Fruit fly (Drosophila melanogaster) whole organism, embryonic: ENCODE results near the gene CG4293.
A peak's percentile ranks its signal among the peaks of the same experiment; 100 is the strongest.

Experiments
- Bdp1 ChIP-seq: fragments of 200-800 bp; sonication (Bioruptor generic); optimal IDR thresholded peaks from 3 replicates; lab custom pipeline; 2016; ENCODE audit warnings: missing biosample characterization, missing genetic modification characterization
- CG1024 ChIP-seq: fragments of 200-800 bp; sonication (Bioruptor generic); IDR thresholded peaks from 2 replicates; pipeline ENCODE4 v1.3.6; 2022; ENCODE audit warnings: missing biosample characterization, missing genetic modification characterization
- CG13287 ChIP-seq: fragments of 200-800 bp; sonication (Bioruptor generic); IDR thresholded peaks from 2 replicates; pipeline ENCODE4 v1.3.6; 2022; ENCODE audit warnings: missing biosample characterization, missing genetic modification characterization; ENCODE audit not compliant: partially characterized antibody
- CG18764 ChIP-seq: fragments of 200-800 bp; sonication (Bioruptor generic); optimal IDR thresholded peaks from 3 replicates; lab custom pipeline; 2016; ENCODE audit warnings: missing biosample characterization, missing genetic modification characterization
- CG2116 ChIP-seq: fragments of 200-800 bp; sonication (Bioruptor generic); optimal IDR thresholded peaks from 3 replicates; lab custom pipeline; 2018; ENCODE audit warnings: missing biosample characterization, mild to moderate bottlenecking, missing genetic modification characterization
- CG2120 ChIP-seq: fragments of 200-800 bp; sonication (Bioruptor generic); optimal IDR thresholded peaks from 3 replicates; lab custom pipeline; 2016; ENCODE audit warnings: missing biosample characterization, missing genetic modification characterization
- CG31365 ChIP-seq: fragments of 200-800 bp; sonication (Bioruptor generic); optimal IDR thresholded peaks from 2 replicates; lab custom pipeline; 2018; ENCODE audit warnings: missing biosample characterization, mild to moderate bottlenecking, missing genetic modification characterization
- CG34422 ChIP-seq: fragments of 200-800 bp; sonication (Bioruptor generic); IDR thresholded peaks from 3 replicates; pipeline ENCODE4 v1.3.6; 2022; ENCODE audit warnings: missing biosample characterization, missing genetic modification characterization
- CG4404 ChIP-seq: fragments of 200-800 bp; sonication (Bioruptor generic); IDR thresholded peaks from 2 replicates; pipeline ENCODE4 v1.3.6; 2022; ENCODE audit warnings: missing biosample characterization, missing genetic modification characterization
- CG4424 ChIP-seq: fragments of 200-800 bp; sonication (Bioruptor generic); optimal IDR thresholded peaks from 3 replicates; lab custom pipeline; 2016; ENCODE audit warnings: missing biosample characterization, missing genetic modification characterization
- CG5953 ChIP-seq: fragments of 200-800 bp; sonication (Bioruptor generic); IDR thresholded peaks from 2 replicates; pipeline ENCODE4 v1.3.6; 2022; ENCODE audit warnings: missing biosample characterization, missing genetic modification characterization
- CG6765 ChIP-seq: fragments of 200-800 bp; sonication (Bioruptor generic); optimal IDR thresholded peaks from 3 replicates; lab custom pipeline; 2017; ENCODE audit warnings: missing biosample characterization, mild to moderate bottlenecking, missing genetic modification characterization
- CG6791 ChIP-seq: fragments of 200-800 bp; sonication (Bioruptor generic); IDR thresholded peaks from 3 replicates; pipeline ENCODE4 v1.3.6; 2022; ENCODE audit warnings: missing biosample characterization, missing genetic modification characterization; ENCODE audit not compliant: partially characterized antibody
- CG7271 ChIP-seq: fragments of 200-800 bp; sonication (Bioruptor generic); optimal IDR thresholded peaks from 2 replicates; lab custom pipeline; 2018; ENCODE audit warnings: missing biosample characterization, mild to moderate bottlenecking, missing genetic modification characterization, moderate library complexity
- CG8089 ChIP-seq: fragments of 200-800 bp; sonication (Bioruptor generic); optimal IDR thresholded peaks from 3 replicates; lab custom pipeline; 2016; ENCODE audit warnings: missing biosample characterization, missing genetic modification characterization
- CG8359 ChIP-seq: fragments of 200-800 bp; sonication (Bioruptor generic); optimal IDR thresholded peaks from 2 replicates; lab custom pipeline; 2017; ENCODE audit warnings: missing biosample characterization, mild to moderate bottlenecking, missing genetic modification characterization, borderline replicate concordance
- CG9437 ChIP-seq: fragments of 200-800 bp; sonication (Bioruptor generic); optimal IDR thresholded peaks from 2 replicates; lab custom pipeline; 2018; ENCODE audit warnings: missing biosample characterization, mild to moderate bottlenecking, missing genetic modification characterization
- Chrac-16 ChIP-seq: fragments of 200-800 bp; sonication (Bioruptor generic); optimal IDR thresholded peaks from 3 replicates; lab custom pipeline; 2016; ENCODE audit warnings: missing biosample characterization, missing genetic modification characterization
- CkIIα-i1 ChIP-seq: fragments of 200-800 bp; sonication (Bioruptor generic); IDR thresholded peaks from 2 replicates; pipeline ENCODE4 v1.3.6; 2022; ENCODE audit warnings: missing biosample characterization, missing genetic modification characterization
- Dip2 ChIP-seq: fragments of 200-800 bp; sonication (Bioruptor generic); IDR thresholded peaks from 2 replicates; pipeline ENCODE4 v1.3.6; 2022; ENCODE audit warnings: missing biosample characterization, missing genetic modification characterization
- Ets65A ChIP-seq: fragments of 200-800 bp; sonication (Bioruptor generic); peaks from one replicate; lab custom pipeline; 2016; ENCODE audit warnings: missing biosample characterization, missing genetic modification characterization
- Ets97D ChIP-seq: fragments of 200-800 bp; sonication (Bioruptor generic); optimal IDR thresholded peaks from 3 replicates; lab custom pipeline; 2016; ENCODE audit warnings: missing biosample characterization, missing genetic modification characterization
- Fer3 ChIP-seq: fragments of 200-800 bp; sonication (Bioruptor generic); optimal IDR thresholded peaks from 2 replicates; lab custom pipeline; 2018; ENCODE audit warnings: missing biosample characterization, mild to moderate bottlenecking, missing genetic modification characterization, moderate library complexity
- Gug ChIP-seq: fragments of 200-800 bp; sonication (Bioruptor generic); IDR thresholded peaks from 4 replicates; pipeline ENCODE4 v1.3.6; 2022; ENCODE audit warnings: missing biosample characterization, missing genetic modification characterization
- Hey ChIP-seq: fragments of 200-800 bp; sonication (Bioruptor generic); optimal IDR thresholded peaks from 3 replicates; lab custom pipeline; 2018; ENCODE audit warnings: missing biosample characterization, mild to moderate bottlenecking, missing genetic modification characterization
- HmgZ ChIP-seq: fragments of 200-800 bp; sonication (Bioruptor generic); optimal IDR thresholded peaks from 2 replicates; lab custom pipeline; 2018; ENCODE audit warnings: missing biosample characterization, mild to moderate bottlenecking, missing genetic modification characterization
- Myb ChIP-seq: fragments of 200-800 bp; sonication (Bioruptor generic); optimal IDR thresholded peaks from 2 replicates; lab custom pipeline; 2016; ENCODE audit warnings: missing biosample characterization, missing genetic modification characterization
- NC2β ChIP-seq: fragments of 200-800 bp; sonication (Bioruptor generic); optimal IDR thresholded peaks from 2 replicates; lab custom pipeline; 2016; ENCODE audit warnings: missing biosample characterization, missing genetic modification characterization
- Opbp ChIP-seq: fragments of 200-800 bp; sonication (Bioruptor generic); IDR thresholded peaks from 3 replicates; pipeline ENCODE4 v1.3.6; 2022; ENCODE audit warnings: missing biosample characterization, missing genetic modification characterization; ENCODE audit not compliant: partially characterized antibody
- Scr ChIP-seq: fragments of 200-800 bp; sonication (Bioruptor generic); IDR thresholded peaks from 2 replicates; pipeline ENCODE4 v1.3.6; 2022; ENCODE audit warnings: missing biosample characterization, missing genetic modification characterization; ENCODE audit not compliant: partially characterized antibody
- Sin3A ChIP-seq: fragments of >200 bp; optimal IDR thresholded peaks from 2 replicates; lab custom pipeline; 2018
- Sox102F ChIP-seq: fragments of 200-800 bp; sonication (Bioruptor generic); optimal IDR thresholded peaks from 2 replicates; lab custom pipeline; 2018; ENCODE audit warnings: missing biosample characterization, mild to moderate bottlenecking, missing genetic modification characterization, moderate library complexity
- Sry-β ChIP-seq: fragments of 200-800 bp; sonication (Bioruptor generic); optimal IDR thresholded peaks from 2 replicates; lab custom pipeline; 2018; ENCODE audit warnings: missing biosample characterization, mild to moderate bottlenecking, missing genetic modification characterization, moderate library complexity
- Xbp1 ChIP-seq: fragments of 200-800 bp; sonication (Bioruptor generic); optimal IDR thresholded peaks from 3 replicates; lab custom pipeline; 2016; ENCODE audit warnings: missing biosample characterization, mild to moderate bottlenecking, missing genetic modification characterization
- az2 ChIP-seq: fragments of 200-800 bp; sonication (Bioruptor generic); optimal IDR thresholded peaks from 3 replicates; lab custom pipeline; 2016; ENCODE audit warnings: missing biosample characterization, missing genetic modification characterization
- cato ChIP-seq: fragments of 200-800 bp; sonication (Bioruptor generic); optimal IDR thresholded peaks from 2 replicates; lab custom pipeline; 2016; ENCODE audit warnings: missing biosample characterization, missing genetic modification characterization, borderline replicate concordance
- dm ChIP-seq: fragments of 200-800 bp; sonication (Bioruptor generic); optimal IDR thresholded peaks from 3 replicates; lab custom pipeline; 2016; ENCODE audit warnings: missing biosample characterization, missing genetic modification characterization
- dpn ChIP-seq, 2 experiments: fragments of 200-800 bp; sonication (Bioruptor generic); optimal IDR thresholded peaks; 3 replicates each; lab custom pipeline; 2016; ENCODE audit warnings: missing biosample characterization in 2 of 2, missing genetic modification characterization in 2 of 2
- grn ChIP-seq: fragments of 200-800 bp; sonication (Bioruptor generic); optimal IDR thresholded peaks from 3 replicates; lab custom pipeline; 2017; ENCODE audit warnings: missing biosample characterization, missing genetic modification characterization
- knrl ChIP-seq: fragments of 200-800 bp; sonication (Bioruptor generic); IDR thresholded peaks from 3 replicates; pipeline ENCODE4 v1.3.6; 2022; ENCODE audit warnings: missing biosample characterization, missing genetic modification characterization; ENCODE audit not compliant: partially characterized antibody
- onecut ChIP-seq: fragments of 200-800 bp; sonication (Bioruptor generic); IDR thresholded peaks from 2 replicates; pipeline ENCODE4 v1.3.6; 2022; ENCODE audit warnings: missing biosample characterization, missing genetic modification characterization
- rib ChIP-seq: fragments of 200-800 bp; sonication (Bioruptor generic); IDR thresholded peaks from 2 replicates; pipeline ENCODE4 v1.3.6; 2022; ENCODE audit warnings: missing biosample characterization, missing genetic modification characterization
- sc ChIP-seq, 3 experiments: fragments of >200 bp in 2 of 3; fragments of 200-800 bp in 1 of 3; sonication (Bioruptor generic) in 1 of 3; optimal IDR thresholded peaks; 2 replicates in 2 of 3; 3 replicates in 1 of 3; lab custom pipeline; 2017; ENCODE audit warnings: mild to moderate bottlenecking in 1 of 3, missing biosample characterization in 1 of 3, missing genetic modification characterization in 1 of 3, missing genetic modification reagents in 1 of 3
- sens ChIP-seq: fragments of 200-800 bp; sonication (Bioruptor generic); peaks from one replicate; lab custom pipeline; 2016; ENCODE audit warnings: missing biosample characterization, missing genetic modification characterization
- sim ChIP-seq: fragments of 200-800 bp; sonication (Bioruptor generic); IDR thresholded peaks from 2 replicates; pipeline ENCODE4 v1.3.6; 2022; ENCODE audit warnings: missing biosample characterization, missing genetic modification characterization
- sna ChIP-seq: fragments of 200-800 bp; sonication (Bioruptor generic); IDR thresholded peaks from 2 replicates; pipeline ENCODE4 v1.3.6; 2022; ENCODE audit warnings: missing biosample characterization, missing genetic modification characterization; ENCODE audit not compliant: partially characterized antibody
- stwl ChIP-seq: fragments of 200-800 bp; sonication (Bioruptor generic); optimal IDR thresholded peaks from 3 replicates; lab custom pipeline; 2018; ENCODE audit warnings: missing biosample characterization, mild to moderate bottlenecking, missing genetic modification characterization, moderate library complexity
- zen ChIP-seq: fragments of 200-800 bp; sonication (Bioruptor generic); optimal IDR thresholded peaks from 3 replicates; lab custom pipeline; 2018; ENCODE audit warnings: missing biosample characterization, mild to moderate bottlenecking, missing genetic modification characterization, moderate library complexity

Gene CG4293

dm6 chrX:529724-530603 is at the start of gene CG4293, which contains the start of gene Appl (continued):
- no peak for TF ChIP-seq rib
- TF ChIP-seq zen (tag; lab: Kevin White, UChicago) = no peak
- TF ChIP-seq Dip2 (GFP tag; lab: Robert Waterston, UW) = 0 out of 2 replicates have a peak, but pooled peaks have one; percentile 37
- peak; percentile 47 for TF ChIP-seq HmgZ (tag; lab: Kevin White, UChicago)
- peak; percentile 29 for TF ChIP-seq Xbp1
- peak; percentile 64 for TF ChIP-seq sens
- no peak for TF ChIP-seq CG9437 (GFP tag; lab: Kevin White, UChicago)
- TF ChIP-seq CG13287 = peak; percentile 39; the same call in 1 of the 2 replicates
- no peak for TF ChIP-seq dm (GFP tag; lab: Kevin White, UChicago)
- peak; percentile 17 for TF ChIP-seq stwl (tag; lab: Kevin White, UChicago)
- TF ChIP-seq sim (GFP tag; lab: Robert Waterston, UW) = no peak
- TF ChIP-seq CG34422 = peak; percentile 54; the same call in 1 of the 3 replicates
- TF ChIP-seq NC2β = no peak
- TF ChIP-seq sc (optimal IDR thresholded peaks at IDR 0.05; lab: Kevin White, UChicago) = no peak
- TF ChIP-seq sc (GFP tag; optimal IDR thresholded peaks at IDR 0.05; lab: Kevin White, UChicago) = no peak
- no peak for TF ChIP-seq CG7271 (tag; lab: Kevin White, UChicago)
- TF ChIP-seq az2 (GFP tag; lab: Kevin White, UChicago) = no peak
- TF ChIP-seq CG1024 (GFP tag; lab: Robert Waterston, UW) = no peak
- TF ChIP-seq Gug (GFP tag; lab: Robert Waterston, UW) = no peak
- no peak for TF ChIP-seq Hey
- TF ChIP-seq CG2120 (GFP tag; lab: Kevin White, UChicago) = peak; percentile 13
- TF ChIP-seq knrl (GFP tag; lab: Robert Waterston, UW) = peak; percentile 65
- peak; percentile 38; the same call in 1 of the 2 replicates for TF ChIP-seq Scr (GFP tag; lab: Robert Waterston, UW)
- TF ChIP-seq CG6791 (GFP tag; lab: Robert Waterston, UW) = 0 out of 3 replicates have a peak, but pooled peaks have one; percentile 21
- peak; percentile 13 for TF ChIP-seq CG31365 (tag; lab: Kevin White, UChicago)
- TF ChIP-seq Fer3 (tag; lab: Kevin White, UChicago) = no peak
- TF ChIP-seq CG4404 = no peak
- TF ChIP-seq Opbp = peak; percentile 9; the same call in 1 of the 3 replicates
- peak; percentile 55 for TF ChIP-seq Myb (GFP tag; lab: Kevin White, UChicago)
- peak in 1 of 2 experiments; percentile 25 for TF ChIP-seq dpn (GFP tag; optimal IDR thresholded peaks at IDR 0.05; lab: Kevin White, UChicago)
- peak; percentile 34 for TF ChIP-seq Ets97D
- TF ChIP-seq CG4424 = no peak
- no peak for TF ChIP-seq cato (GFP tag; lab: Kevin White, UChicago)
- TF ChIP-seq Sox102F (GFP tag; lab: Kevin White, UChicago) = no peak
- TF ChIP-seq CG2116 (GFP tag; lab: Kevin White, UChicago) = peak; percentile 62
- peak; percentile 99 for TF ChIP-seq onecut (GFP tag; lab: Robert Waterston, UW)
- TF ChIP-seq CkIIα-i1 (GFP tag; lab: Robert Waterston, UW) = no peak
- TF ChIP-seq Chrac-16 = no peak
- 0 out of 2 replicates have a peak, but pooled peaks have one; percentile 20 for TF ChIP-seq sna
- peak; percentile 81 for TF ChIP-seq Ets65A (GFP tag; lab: Kevin White, UChicago)
- no peak for TF ChIP-seq Sry-β (GFP tag; lab: Kevin White, UChicago)
- no peak for TF ChIP-seq grn (GFP tag; lab: Kevin White, UChicago)
- peak; percentile 38 for TF ChIP-seq Sin3A
- no peak for TF ChIP-seq CG5953 (GFP tag; lab: Robert Waterston, UW)
- TF ChIP-seq Bdp1 (GFP tag; lab: Kevin White, UChicago) = no peak
- TF ChIP-seq CG8359 = no peak
- TF ChIP-seq CG8089 = no peak
- TF ChIP-seq CG18764 (GFP tag; lab: Kevin White, UChicago) = no peak
- no peak for TF ChIP-seq CG6765 (GFP tag; lab: Kevin White, UChicago)
